Worm (Caenorhabditis elegans): ENCODE data around the gene ZC449.7.

ce11 chrX:5020996-5021395, 7.1 kb downstream of the ZC449.7 start, which contains the start of gene ZC449.2:
- no peak for TF ChIP-seq ceh-19 (GFP tag; optimal IDR thresholded peaks at IDR 0.05)
- no peak for TF ChIP-seq dve-1 (tag; optimal IDR thresholded peaks at IDR 0.05)
- TF ChIP-seq unc-55 (GFP tag; optimal IDR thresholded peaks at IDR 0.05) = no peak
- TF ChIP-seq ceh-45 (GFP tag; IDR thresholded peaks at IDR 0.05) = no peak
- TF ChIP-seq hlh-15 (tag; optimal IDR thresholded peaks at IDR 0.05) = no peak
- TF ChIP-seq che-1 (tag; optimal IDR thresholded peaks at IDR 0.05) = no peak

Data from whole organism, late embryonic.